Worm (Caenorhabditis elegans) whole organism, L3 larva: ENCODE measurements around the gene B0410.1.
"Not testable (repeated sequence)": the region's sequence is repeated elsewhere in the genome, so short reads cannot be mapped to it uniquely, and the experiment has no call there.

ENCODE experiments used
- R02D3.7 ChIP-seq: fragments of 150-350 bp; optimal IDR thresholded peaks from 2 replicates; lab custom pipeline; 2014; ENCODE audit warnings: missing biosample characterization, missing genetic modification characterization
- ZK546.5 ChIP-seq: sonication (generic microtip); optimal IDR thresholded peaks from 2 replicates; lab custom pipeline; 2017; ENCODE audit warnings: missing biosample characterization, missing genetic modification characterization
- aly-2 ChIP-seq: fragments of 150-350 bp; optimal IDR thresholded peaks from 2 replicates; lab custom pipeline; 2014; ENCODE audit warnings: missing biosample characterization, missing genetic modification characterization
- ama-1 ChIP-seq: fragments of 150-350 bp; optimal IDR thresholded peaks from 2 replicates; lab custom pipeline; 2018
- ceh-28 ChIP-seq: fragments of 150-350 bp; optimal IDR thresholded peaks from 2 replicates; lab custom pipeline; 2014; ENCODE audit warnings: missing biosample characterization, missing genetic modification reagents, missing genetic modification characterization
- ceh-82 ChIP-seq: fragments of 150-350 bp; optimal IDR thresholded peaks from 2 replicates; lab custom pipeline; 2014; ENCODE audit warnings: missing biosample characterization, missing genetic modification characterization
- ceh-9 ChIP-seq: sonication (generic microtip); optimal IDR thresholded peaks from 2 replicates; lab custom pipeline; 2018; ENCODE audit warnings: missing biosample characterization, missing genetic modification characterization
- egl-27 ChIP-seq: sonication (generic microtip); optimal IDR thresholded peaks from 4 replicates; lab custom pipeline; 2017; ENCODE audit warnings: missing biosample characterization, missing genetic modification reagents, missing genetic modification characterization
- egl-5 ChIP-seq: fragments of 150-350 bp; optimal IDR thresholded peaks from 2 replicates; lab custom pipeline; 2017; ENCODE audit warnings: missing biosample characterization, missing genetic modification reagents, missing genetic modification characterization, inconsistent platforms
- elt-1 ChIP-seq: fragments of 150-350 bp; optimal IDR thresholded peaks from 2 replicates; lab custom pipeline; 2014; ENCODE audit warnings: missing biosample characterization, missing genetic modification characterization
- elt-2 ChIP-seq: sonication (generic microtip); optimal IDR thresholded peaks from 2 replicates; lab custom pipeline; 2016; ENCODE audit warnings: missing genetic modification reagents, mild to moderate bottlenecking, missing genetic modification characterization, missing compliant biosample characterization
- eor-1 ChIP-seq, 2 experiments: fragments of 150-350 bp; optimal IDR thresholded peaks; 2 replicates each; lab custom pipeline; 2014 to 2018; ENCODE audit warnings: missing biosample characterization in 2 of 2, missing genetic modification characterization in 2 of 2
- fkh-10 ChIP-seq: sonication (generic microtip); optimal IDR thresholded peaks from 2 replicates; lab custom pipeline; 2017; ENCODE audit warnings: missing biosample characterization, missing genetic modification reagents, missing genetic modification characterization
- fkh-2 ChIP-seq: fragments of 150-350 bp; optimal IDR thresholded peaks from 2 replicates; lab custom pipeline; 2014; ENCODE audit warnings: missing biosample characterization, missing genetic modification reagents, missing genetic modification characterization
- fos-1 ChIP-seq: fragments of 150-350 bp; optimal IDR thresholded peaks from 2 replicates; lab custom pipeline; 2014; ENCODE audit warnings: missing biosample characterization, missing genetic modification characterization
- hmg-11 ChIP-seq: sonication (generic microtip); optimal IDR thresholded peaks from 2 replicates; lab custom pipeline; 2016; ENCODE audit warnings: missing genetic modification characterization, missing compliant biosample characterization
- jun-1 ChIP-seq: fragments of 150-350 bp; optimal IDR thresholded peaks from 2 replicates; lab custom pipeline; 2014; ENCODE audit warnings: missing biosample characterization, missing genetic modification reagents, missing genetic modification characterization
- lin-15B ChIP-seq: fragments of 150-350 bp; optimal IDR thresholded peaks from 2 replicates; lab custom pipeline; 2014; ENCODE audit warnings: missing biosample characterization, missing genetic modification characterization
- lin-39 ChIP-seq: fragments of 150-350 bp; optimal IDR thresholded peaks from 2 replicates; lab custom pipeline; 2018; ENCODE audit warnings: missing biosample characterization, missing genetic modification reagents, missing genetic modification characterization
- lsy-12 ChIP-seq: sonication (generic microtip); optimal IDR thresholded peaks from 2 replicates; lab custom pipeline; 2016; ENCODE audit warnings: mild to moderate bottlenecking, missing genetic modification characterization, missing compliant biosample characterization
- mdl-1 ChIP-seq: fragments of 150-350 bp; optimal IDR thresholded peaks from 2 replicates; lab custom pipeline; 2014; ENCODE audit warnings: missing biosample characterization, missing genetic modification characterization
- mml-1 ChIP-seq: fragments of 150-350 bp; sonication (generic microtip); optimal IDR thresholded peaks from 3 replicates; lab custom pipeline; 2014; ENCODE audit warnings: missing biosample characterization, missing genetic modification characterization
- nfya-1 ChIP-seq: sonication (generic microtip); optimal IDR thresholded peaks from 2 replicates; lab custom pipeline; 2017; ENCODE audit warnings: missing genetic modification characterization, mild to moderate bottlenecking, missing compliant biosample characterization, antibody characterized with exemption, moderate library complexity; ENCODE audit not compliant: insufficient read depth
- nhr-11 ChIP-seq: fragments of 150-350 bp; optimal IDR thresholded peaks from 2 replicates; lab custom pipeline; 2014; ENCODE audit warnings: missing biosample characterization, missing genetic modification characterization
- nhr-12 ChIP-seq: fragments of 150-350 bp; optimal IDR thresholded peaks from 2 replicates; lab custom pipeline; 2014; ENCODE audit warnings: missing biosample characterization, missing genetic modification characterization
- nhr-23 ChIP-seq: fragments of 150-350 bp; optimal IDR thresholded peaks from 2 replicates; lab custom pipeline; 2014; ENCODE audit warnings: missing biosample characterization, missing genetic modification reagents, missing genetic modification characterization
- nhr-25 ChIP-seq: sonication (generic microtip); optimal IDR thresholded peaks from 2 replicates; lab custom pipeline; 2017; ENCODE audit warnings: missing biosample characterization, missing genetic modification characterization
- nhr-28 ChIP-seq: fragments of 150-350 bp; optimal IDR thresholded peaks from 2 replicates; lab custom pipeline; 2014; ENCODE audit warnings: missing biosample characterization, missing genetic modification characterization
- nhr-43 ChIP-seq: sonication (generic microtip); optimal IDR thresholded peaks from 2 replicates; lab custom pipeline; 2016; ENCODE audit warnings: mild to moderate bottlenecking, missing genetic modification characterization, missing compliant biosample characterization; ENCODE audit not compliant: poor library complexity, severe bottlenecking
- nhr-76 ChIP-seq: fragments of 150-350 bp; sonication (generic microtip); optimal IDR thresholded peaks from 5 replicates; lab custom pipeline; 2014; ENCODE audit warnings: missing biosample characterization, missing genetic modification characterization
- pha-4 ChIP-seq: fragments of 150-350 bp; optimal IDR thresholded peaks from 2 replicates; lab custom pipeline; 2014; ENCODE audit warnings: missing biosample characterization, missing genetic modification reagents, missing genetic modification characterization
- pqm-1 ChIP-seq: fragments of 150-350 bp; optimal IDR thresholded peaks from 2 replicates; lab custom pipeline; 2017; ENCODE audit warnings: missing biosample characterization, missing genetic modification characterization, inconsistent platforms
- sea-2 ChIP-seq: fragments of 150-350 bp; sonication (generic microtip); optimal IDR thresholded peaks from 4 replicates; lab custom pipeline; 2014; ENCODE audit warnings: missing biosample characterization, missing genetic modification reagents, missing genetic modification characterization
- snpc-4 ChIP-seq: fragments of 150-350 bp; optimal IDR thresholded peaks from 2 replicates; lab custom pipeline; 2014; ENCODE audit warnings: missing biosample characterization, missing genetic modification characterization
- tbx-2 ChIP-seq: sonication (generic microtip); optimal IDR thresholded peaks from 2 replicates; lab custom pipeline; 2016; ENCODE audit warnings: mild to moderate bottlenecking, missing genetic modification characterization, missing compliant biosample characterization
- unc-62 ChIP-seq: fragments of 150-350 bp; sonication (generic microtip); optimal IDR thresholded peaks from 4 replicates; lab custom pipeline; 2014; ENCODE audit warnings: missing biosample characterization, missing genetic modification reagents, missing genetic modification characterization
- zag-1 ChIP-seq: fragments of 150-350 bp; optimal IDR thresholded peaks from 2 replicates; lab custom pipeline; 2014; ENCODE audit warnings: missing biosample characterization, missing genetic modification characterization
- ztf-4 ChIP-seq: fragments of 150-350 bp; optimal IDR thresholded peaks from 2 replicates; lab custom pipeline; 2014; ENCODE audit warnings: missing biosample characterization, missing genetic modification characterization

B0410.1 gene

ce11 chrX:2894273-2894672 is at the start of gene B0410.1:
Gene B0410.1, plus strand, starts transcription at chrX:2894573.
- not testable (repeated sequence) for TF ChIP-seq nhr-76, fos-1, mml-1 (tag; lab: Kevin White, UChicago)

- TF ChIP-seq fkh-2 (tag; lab: Kevin White, UChicago) (no peak), lin-15B (tag; lab: Kevin White, UChicago) (peak; percentile 45), tbx-2 (tag; lab: Kevin White, UChicago) (peak; percentile 83), ceh-82 (tag; lab: Kevin White, UChicago) (no peak), hmg-11 (tag; lab: Kevin White, UChicago) (peak; percentile 99), egl-5 (peak; percentile 20), fos-1 (tag; lab: Kevin White, UChicago) (peak; percentile 68), ceh-9 (tag; lab: Kevin White, UChicago) (no peak), ztf-4 (tag; lab: Kevin White, UChicago) (peak; percentile 28), fkh-10 (GFP tag; lab: Kevin White, UChicago) (peak; percentile 65), mml-1 (tag; lab: Kevin White, UChicago) (no peak), R02D3.7 (tag; lab: Kevin White, UChicago) (peak; percentile 31), snpc-4 (tag; lab: Kevin White, UChicago) (peak; percentile 50), zag-1 (peak; percentile 18), nhr-11 (peak; percentile 70), elt-1 (tag; lab: Kevin White, UChicago) (peak; percentile 69), lin-39 (tag; lab: Kevin White, UChicago) (peak; percentile 77), lsy-12 (tag; lab: Kevin White, UChicago) (peak; percentile 81), ZK546.5 (tag; lab: Kevin White, UChicago) (no peak), eor-1 (tag; optimal IDR thresholded peaks at IDR 0.05; lab: Kevin White, UChicago) (no peak), sea-2 (GFP tag; lab: Kevin White, UChicago) (no peak), ceh-28 (peak; percentile 71), egl-27 (peak; percentile 88), mdl-1 (tag; lab: Kevin White, UChicago) (peak; percentile 37), nfya-1 (tag; lab: Kevin White, UChicago) (peak; percentile 90), elt-2 (tag; lab: Kevin White, UChicago) (peak; percentile 83), unc-62 (GFP tag; lab: Kevin White, UChicago) (peak; percentile 61), pha-4 (tag; lab: Kevin White, UChicago) (peak; percentile 60), aly-2 (no peak), nhr-25 (tag; lab: Kevin White, UChicago) (peak; percentile 80), pqm-1 (tag; lab: Kevin White, UChicago) (no peak), nhr-28 (tag; lab: Kevin White, UChicago) (no peak), jun-1 (tag; lab: Kevin White, UChicago) (peak; percentile 92), nhr-43 (tag; lab: Kevin White, UChicago) (peak; percentile 41), nhr-23 (tag; lab: Kevin White, UChicago) (peak; percentile 56)
- TF ChIP-seq, all 47 proteins: peak for 25
Measured at ce11 chrX:2852388-2852908, 41.9 kb upstream of the B0410.1 start, which contains the start of gene kin-29. Gene kin-29, minus strand, starts transcription at chrX:2852438.

- no peak for TF ChIP-seq ceh-28
- TF ChIP-seq nhr-12 (tag; lab: Kevin White, UChicago): no peak
- peak; percentile 9 for TF ChIP-seq ama-1 (lab: Kevin White, UChicago)
- TF ChIP-seq nfya-1 (tag; lab: Kevin White, UChicago): no peak
- TF ChIP-seq eor-1 (tag; optimal IDR thresholded peaks at IDR 0.05; lab: Kevin White, UChicago): no peak
Measured at ce11 chrX:2853963-2854362, 40.4 kb upstream of the B0410.1 start.
